Worm (Caenorhabditis elegans) whole organism, L3 larva: ENCODE data around the gene ZK1290.13.
A peak's percentile ranks its signal among the peaks of the same experiment; 100 is the strongest.

Experiments used
- R02D3.7 ChIP-seq: fragments of 150-350 bp; optimal IDR thresholded peaks from 2 replicates; lab custom pipeline; 2014; ENCODE audit warnings: missing biosample characterization, missing genetic modification characterization
- ZK546.5 ChIP-seq: sonication (generic microtip); optimal IDR thresholded peaks from 2 replicates; lab custom pipeline; 2017; ENCODE audit warnings: missing biosample characterization, missing genetic modification characterization
- ceh-16 ChIP-seq: sonication (generic microtip); optimal IDR thresholded peaks from 2 replicates; lab custom pipeline; 2017; ENCODE audit warnings: missing biosample characterization, missing genetic modification characterization
- ceh-9 ChIP-seq: sonication (generic microtip); optimal IDR thresholded peaks from 2 replicates; lab custom pipeline; 2018; ENCODE audit warnings: missing biosample characterization, missing genetic modification characterization
- fkh-10 ChIP-seq: sonication (generic microtip); optimal IDR thresholded peaks from 2 replicates; lab custom pipeline; 2017; ENCODE audit warnings: missing biosample characterization, missing genetic modification reagents, missing genetic modification characterization
- fos-1 ChIP-seq: fragments of 150-350 bp; optimal IDR thresholded peaks from 2 replicates; lab custom pipeline; 2014; ENCODE audit warnings: missing biosample characterization, missing genetic modification characterization
- lin-39 ChIP-seq: fragments of 150-350 bp; optimal IDR thresholded peaks from 2 replicates; lab custom pipeline; 2018; ENCODE audit warnings: missing biosample characterization, missing genetic modification reagents, missing genetic modification characterization
- mdl-1 ChIP-seq: fragments of 150-350 bp; optimal IDR thresholded peaks from 2 replicates; lab custom pipeline; 2014; ENCODE audit warnings: missing biosample characterization, missing genetic modification characterization
- nhr-23 ChIP-seq: fragments of 150-350 bp; optimal IDR thresholded peaks from 2 replicates; lab custom pipeline; 2014; ENCODE audit warnings: missing biosample characterization, missing genetic modification reagents, missing genetic modification characterization
- nhr-28 ChIP-seq: fragments of 150-350 bp; optimal IDR thresholded peaks from 2 replicates; lab custom pipeline; 2014; ENCODE audit warnings: missing biosample characterization, missing genetic modification characterization
- unc-39 ChIP-seq: sonication (generic microtip); optimal IDR thresholded peaks from 4 replicates; lab custom pipeline; 2017; ENCODE audit warnings: missing biosample characterization, missing genetic modification characterization

ce11 chrII:7528210-7528609 is 6.6 kb upstream of the ZK1290.13 start:
- no peak for TF ChIP-seq ceh-9 (tag; lab: Kevin White, UChicago)
- no peak for TF ChIP-seq R02D3.7
- no peak for TF ChIP-seq ceh-16 (tag; lab: Kevin White, UChicago)
- no peak for TF ChIP-seq fos-1 (tag; lab: Kevin White, UChicago)
- no peak for TF ChIP-seq unc-39 (tag; lab: Kevin White, UChicago)
- no peak for TF ChIP-seq mdl-1 (tag; lab: Kevin White, UChicago)
- TF ChIP-seq lin-39 (tag; lab: Kevin White, UChicago), result no peak
- TF ChIP-seq nhr-23 (tag; lab: Kevin White, UChicago), result peak; percentile 89
- no peak for TF ChIP-seq fkh-10 (GFP tag; lab: Kevin White, UChicago)
- no peak for TF ChIP-seq nhr-28 (tag; lab: Kevin White, UChicago)
- TF ChIP-seq ZK546.5 (tag; lab: Kevin White, UChicago), result no peak
